Worm (Caenorhabditis elegans): ENCODE results near the gene K02D10.2.
A peak's percentile ranks its signal among the peaks of the same experiment; 100 is the strongest.

K02D10.2 gene

ce11 chrIII:8741276-8741860 lies 29.7 kb downstream of the K02D10.2 start, which contains the start of gene pdhk-2 (continued):
- TF ChIP-seq hlh-8 (tag; optimal IDR thresholded peaks at IDR 0.05) (peak; percentile 38), pqm-1 (tag; optimal IDR thresholded peaks at IDR 0.05) (peak; percentile 53), unc-3 (GFP tag; conservative IDR thresholded peaks at IDR 0.05) (peak; percentile 45; the same call in 1 of the 2 replicates), unc-3 (tag; optimal IDR thresholded peaks at IDR 0.05) (peak; percentile 40), lim-6 (tag; optimal IDR thresholded peaks at IDR 0.05) (no peak), npax-4 (tag; optimal IDR thresholded peaks at IDR 0.05) (no peak), pha-2 (tag; optimal IDR thresholded peaks at IDR 0.05) (peak; percentile 64), pros-1 (tag; optimal IDR thresholded peaks at IDR 0.05) (no peak), rnt-1 (tag; optimal IDR thresholded peaks at IDR 0.05) (peak; percentile 66), ceh-22 (tag; optimal IDR thresholded peaks at IDR 0.05) (no peak), ceh-18 (tag; optimal IDR thresholded peaks at IDR 0.05) (peak; percentile 82), nfya-1 (tag; optimal IDR thresholded peaks at IDR 0.05) (peak; percentile 89), lin-11 (tag; optimal IDR thresholded peaks at IDR 0.05) (peak; percentile 65), hlh-30 (tag; optimal IDR thresholded peaks at IDR 0.05; ENCODE audit: insufficient read depth) (peak; percentile 33), unc-42 (tag; optimal IDR thresholded peaks at IDR 0.05) (peak; percentile 90), odd-2 (tag; optimal IDR thresholded peaks at IDR 0.05) (no peak), eyg-1 (tag; optimal IDR thresholded peaks at IDR 0.05) (peak; percentile 12), ref-2 (tag; optimal IDR thresholded peaks at IDR 0.05) (peak; percentile 46), T23F11.4 (GFP tag; optimal IDR thresholded peaks at IDR 0.05) (peak; percentile 40), pha-4 (tag; optimal IDR thresholded peaks at IDR 0.05) (no peak), K02D7.2 (tag; optimal IDR thresholded peaks at IDR 0.05) (peak; percentile 1), fkh-6 (tag; optimal IDR thresholded peaks at IDR 0.05) (peak; percentile 64), ceh-34 (tag; optimal IDR thresholded peaks at IDR 0.05) (peak; percentile 84), tbx-7 (tag; optimal IDR thresholded peaks at IDR 0.05) (peak; percentile 24), mec-3 (tag; optimal IDR thresholded peaks at IDR 0.05; ENCODE audit: borderline replicate concordance) (no peak), elt-2 (tag; optimal IDR thresholded peaks at IDR 0.05) (peak; percentile 71)

- no peak for TF ChIP-seq ceh-6 (GFP tag; optimal IDR thresholded peaks at IDR 0.05)
- no peak for TF ChIP-seq fkh-6 (tag; optimal IDR thresholded peaks at IDR 0.05)
- no peak for TF ChIP-seq C08G9.2 (tag; optimal IDR thresholded peaks at IDR 0.05)
- no peak for TF ChIP-seq Y22D7AL.16 (tag; optimal IDR thresholded peaks at IDR 0.05)
- TF ChIP-seq hlh-30 (tag; optimal IDR thresholded peaks at IDR 0.05; ENCODE audit: insufficient read depth): no peak
- no peak for TF ChIP-seq unc-55 (GFP tag; optimal IDR thresholded peaks at IDR 0.05)
- TF ChIP-seq ref-2 (tag; optimal IDR thresholded peaks at IDR 0.05): no peak
- TF ChIP-seq che-1 (tag; optimal IDR thresholded peaks at IDR 0.05): no peak
- TF ChIP-seq pat-9 (tag; optimal IDR thresholded peaks at IDR 0.05): no peak
Observed at ce11 chrIII:8739786-8740185, 31.3 kb downstream of the K02D10.2 start.

ce11 chrIII:8739126-8739525 lies 31.9 kb downstream of the K02D10.2 start:
- TF ChIP-seq elt-2 (tag; optimal IDR thresholded peaks at IDR 0.05) (peak; percentile 17), syd-9 (tag; optimal IDR thresholded peaks at IDR 0.05) (no peak)

DNA sequence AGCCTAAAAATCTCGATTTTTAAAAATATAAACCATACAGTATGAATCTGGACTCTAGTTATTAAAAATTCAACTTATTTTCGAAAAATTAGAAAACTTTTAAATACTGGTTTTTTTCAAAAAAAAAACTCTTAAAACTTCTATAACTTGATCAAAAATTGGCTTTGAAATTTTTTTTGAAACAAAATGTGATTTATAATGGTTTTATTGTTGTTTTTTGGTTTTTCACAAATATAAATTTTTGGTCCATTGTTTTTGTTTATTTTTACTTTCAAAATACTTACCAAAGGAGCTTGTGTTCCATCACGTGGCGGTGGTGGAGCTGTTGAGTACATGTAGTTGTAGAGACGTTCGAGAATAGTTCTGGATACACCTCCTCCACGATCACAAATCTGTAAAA lies 32.8 kb downstream of the K02D10.2 start:
- TF ChIP-seq lim-6 (tag; optimal IDR thresholded peaks at IDR 0.05): no peak
- no peak for TF ChIP-seq dve-1 (tag; optimal IDR thresholded peaks at IDR 0.05)
- no peak for TF ChIP-seq fkh-10 (GFP tag; optimal IDR thresholded peaks at IDR 0.05)
- TF ChIP-seq sdc-2 (tag; optimal IDR thresholded peaks at IDR 0.05): no peak
- TF ChIP-seq madf-2 (tag; optimal IDR thresholded peaks at IDR 0.05): no peak
- no peak for TF ChIP-seq ceh-19 (GFP tag; optimal IDR thresholded peaks at IDR 0.05)
- TF ChIP-seq ceh-24 (tag; optimal IDR thresholded peaks at IDR 0.05): no peak
- TF ChIP-seq unc-3 (GFP tag; conservative IDR thresholded peaks at IDR 0.05): no peak
- TF ChIP-seq unc-3 (tag; optimal IDR thresholded peaks at IDR 0.05): no peak
- TF ChIP-seq dmd-4 (tag; optimal IDR thresholded peaks at IDR 0.05; ENCODE audit: borderline replicate concordance): no peak
- TF ChIP-seq fkh-6 (tag; optimal IDR thresholded peaks at IDR 0.05): no peak
- TF ChIP-seq eyg-1 (tag; optimal IDR thresholded peaks at IDR 0.05): no peak
- TF ChIP-seq unc-42 (tag; optimal IDR thresholded peaks at IDR 0.05): no peak
- TF ChIP-seq odd-2 (tag; optimal IDR thresholded peaks at IDR 0.05): no peak
- TF ChIP-seq pros-1 (tag; optimal IDR thresholded peaks at IDR 0.05): no peak
- no peak for TF ChIP-seq ceh-31 (tag; optimal IDR thresholded peaks at IDR 0.05)
- TF ChIP-seq ceh-18 (tag; optimal IDR thresholded peaks at IDR 0.05): no peak
- TF ChIP-seq nhr-11 (tag; optimal IDR thresholded peaks at IDR 0.05): no peak
